Worm (Caenorhabditis elegans) whole organism, late embryonic: ENCODE measurements around the gene K03B8.8.

Source experiments
- dmd-4 ChIP-seq: sonication (generic microtip); optimal IDR thresholded peaks from 2 replicates; lab custom pipeline; 2016; ENCODE audit warnings: borderline replicate concordance, missing genetic modification characterization, missing compliant biosample characterization
- ets-4 ChIP-seq: sonication (generic microtip); optimal IDR thresholded peaks from 2 replicates; lab custom pipeline; 2016; ENCODE audit warnings: missing genetic modification characterization, missing compliant biosample characterization
- fkh-10 ChIP-seq: fragments of 150-350 bp; optimal IDR thresholded peaks from 2 replicates; lab custom pipeline; 2014; ENCODE audit warnings: missing biosample characterization, missing genetic modification reagents, missing genetic modification characterization
- hlh-6 ChIP-seq: sonication (generic microtip); optimal IDR thresholded peaks from 2 replicates; lab custom pipeline; 2016; ENCODE audit warnings: missing genotype, missing genetic modification characterization, missing compliant biosample characterization
- nhr-232 ChIP-seq: sonication (generic microtip); optimal IDR thresholded peaks from 2 replicates; lab custom pipeline; 2016; ENCODE audit warnings: missing genetic modification characterization, missing compliant biosample characterization

ce11 chrV:11443503-11443902 lies 32.7 kb upstream of the K03B8.8 start, which contains the start of gene F57B7.2:
- no peak for TF ChIP-seq dmd-4 (tag; lab: Kevin White, UChicago)
- no peak for TF ChIP-seq nhr-232 (tag; lab: Kevin White, UChicago)
- no peak for TF ChIP-seq ets-4 (tag; lab: Kevin White, UChicago)
- TF ChIP-seq fkh-10 (GFP tag; lab: Kevin White, UChicago), result no peak
- no peak for TF ChIP-seq hlh-6
